Fruit fly (Drosophila melanogaster): Measurements from ENCODE around the gene Send1.

dm6 chr2L:2242139-2242538 lies 12.7 kb downstream of the Send1 start, which contains the start of gene CG4267:
- no peak for TF ChIP-seq CG8478 (optimal IDR thresholded peaks at IDR 0.05)
- no peak for TF ChIP-seq CTCF (optimal IDR thresholded peaks at IDR 0.05)

All from S2 (cell line).